Fruit fly (Drosophila melanogaster) whole organism, embryonic: Measurements from ENCODE around the gene CG43116.

Experiments used
- Atf6 ChIP-seq: fragments of 200-800 bp; sonication (Bioruptor generic); IDR thresholded peaks from 2 replicates; pipeline ENCODE4 v1.3.6; 2022; ENCODE audit warnings: missing biosample characterization, missing genetic modification characterization
- BEAF-32 ChIP-seq: fragments of 200-800 bp; sonication (Bioruptor generic); optimal IDR thresholded peaks from 3 replicates; lab custom pipeline; 2017; ENCODE audit warnings: missing biosample characterization, missing genetic modification characterization, mild to moderate bottlenecking, moderate library complexity, missing genetic modification reagents
- Bteb2 ChIP-seq: fragments of 200-800 bp; sonication (Bioruptor generic); optimal IDR thresholded peaks from 2 replicates; lab custom pipeline; 2016; ENCODE audit warnings: missing biosample characterization, missing genetic modification characterization
- CG10274 ChIP-seq: fragments of 200-800 bp; sonication (Bioruptor generic); optimal IDR thresholded peaks from 3 replicates; lab custom pipeline; 2017; ENCODE audit warnings: missing biosample characterization, mild to moderate bottlenecking, missing genetic modification characterization
- CG10543 ChIP-seq: fragments of 200-800 bp; sonication (Bioruptor generic); optimal IDR thresholded peaks from 3 replicates; lab custom pipeline; 2017; ENCODE audit warnings: missing biosample characterization, mild to moderate bottlenecking, missing genetic modification characterization, moderate library complexity
- CG11695 ChIP-seq: fragments of 200-800 bp; sonication (Bioruptor generic); IDR thresholded peaks from 3 replicates; pipeline ENCODE4 v1.3.6; 2022; ENCODE audit warnings: missing biosample characterization, missing genetic modification characterization
- CG12769 ChIP-seq: fragments of 200-800 bp; sonication (Bioruptor generic); optimal IDR thresholded peaks from 2 replicates; lab custom pipeline; 2019; ENCODE audit warnings: missing biosample characterization, mild to moderate bottlenecking, missing genetic modification characterization, moderate library complexity
- CG13287 ChIP-seq: fragments of 200-800 bp; sonication (Bioruptor generic); IDR thresholded peaks from 2 replicates; pipeline ENCODE4 v1.3.6; 2022; ENCODE audit warnings: missing biosample characterization, missing genetic modification characterization; ENCODE audit not compliant: partially characterized antibody
- CG13624 ChIP-seq: fragments of 200-800 bp; sonication (Bioruptor generic); optimal IDR thresholded peaks from 2 replicates; lab custom pipeline; 2016; ENCODE audit warnings: missing biosample characterization, missing genetic modification characterization
- CG14014 ChIP-seq: fragments of 200-800 bp; sonication (Bioruptor generic); IDR thresholded peaks from 2 replicates; pipeline ENCODE4 v1.3.6; 2022; ENCODE audit warnings: missing biosample characterization, missing genetic modification characterization
- CG15011 ChIP-seq: fragments of 200-800 bp; sonication (Bioruptor generic); optimal IDR thresholded peaks from 3 replicates; lab custom pipeline; 2018; ENCODE audit warnings: missing biosample characterization, mild to moderate bottlenecking, missing genetic modification characterization
- CG17829 ChIP-seq: fragments of 200-800 bp; optimal IDR thresholded peaks from 2 replicates; lab custom pipeline; 2019; ENCODE audit warnings: missing biosample characterization, mild to moderate bottlenecking, missing genetic modification characterization, moderate library complexity
- CG1792 ChIP-seq: fragments of 200-800 bp; sonication (Bioruptor generic); optimal IDR thresholded peaks from 2 replicates; lab custom pipeline; 2016; ENCODE audit warnings: missing biosample characterization, missing genetic modification characterization
- CG18764 ChIP-seq: fragments of 200-800 bp; sonication (Bioruptor generic); optimal IDR thresholded peaks from 3 replicates; lab custom pipeline; 2016; ENCODE audit warnings: missing biosample characterization, missing genetic modification characterization
- CG2202 ChIP-seq: fragments of 200-800 bp; sonication (Bioruptor generic); optimal IDR thresholded peaks from 2 replicates; lab custom pipeline; 2018; ENCODE audit warnings: missing biosample characterization, mild to moderate bottlenecking, missing genetic modification characterization
- CG3065 ChIP-seq: fragments of 200-800 bp; sonication (Bioruptor generic); optimal IDR thresholded peaks from 2 replicates; lab custom pipeline; 2016; ENCODE audit warnings: missing biosample characterization, missing genetic modification characterization
- CG6175 ChIP-seq: fragments of 200-800 bp; sonication (Bioruptor generic); IDR thresholded peaks from 3 replicates; pipeline ENCODE4 v1.3.6; 2022; ENCODE audit warnings: missing biosample characterization, missing genetic modification characterization
- CG8478 ChIP-seq: fragments of >200 bp; optimal IDR thresholded peaks from 2 replicates; lab custom pipeline; 2018
- CG9609 ChIP-seq: fragments of 200-800 bp; sonication (Bioruptor generic); optimal IDR thresholded peaks from 3 replicates; lab custom pipeline; 2016; ENCODE audit warnings: missing biosample characterization, missing genetic modification characterization
- CHES-1-like ChIP-seq: fragments of 200-800 bp; sonication (Bioruptor generic); optimal IDR thresholded peaks from 2 replicates; lab custom pipeline; 2016; ENCODE audit warnings: missing biosample characterization, missing genetic modification characterization
- CrebB ChIP-seq: fragments of 200-800 bp; sonication (Bioruptor generic); optimal IDR thresholded peaks from 3 replicates; lab custom pipeline; 2018; ENCODE audit warnings: missing biosample characterization, mild to moderate bottlenecking, missing genetic modification characterization
- Dref ChIP-seq: fragments of 200-800 bp; sonication (Bioruptor generic); IDR thresholded peaks from 2 replicates; pipeline ENCODE4 v1.3.6; 2022; ENCODE audit warnings: missing biosample characterization, missing genetic modification characterization
- Ets97D ChIP-seq: fragments of 200-800 bp; sonication (Bioruptor generic); optimal IDR thresholded peaks from 3 replicates; lab custom pipeline; 2016; ENCODE audit warnings: missing biosample characterization, missing genetic modification characterization
- H15 ChIP-seq: fragments of 200-800 bp; sonication (Bioruptor generic); IDR thresholded peaks from 3 replicates; pipeline ENCODE4 v1.3.6; 2022; ENCODE audit warnings: missing biosample characterization, missing genetic modification characterization
- HHEX ChIP-seq: fragments of 200-800 bp; sonication (Bioruptor generic); optimal IDR thresholded peaks from 3 replicates; lab custom pipeline; 2017; ENCODE audit warnings: missing biosample characterization, mild to moderate bottlenecking, missing genetic modification characterization, missing genetic modification reagents
- Hmr ChIP-seq: fragments of 200-800 bp; sonication (Bioruptor generic); optimal IDR thresholded peaks from 3 replicates; lab custom pipeline; 2017; ENCODE audit warnings: mild to moderate bottlenecking, missing biosample characterization, missing genetic modification reagents, missing genetic modification characterization
- Kr ChIP-seq: fragments of 200-800 bp; sonication (Bioruptor generic); optimal IDR thresholded peaks from 2 replicates; lab custom pipeline; 2017; ENCODE audit warnings: missing biosample characterization, mild to moderate bottlenecking, missing genetic modification characterization
- Max ChIP-seq: fragments of 200-800 bp; sonication (Bioruptor generic); optimal IDR thresholded peaks from 2 replicates; lab custom pipeline; 2016; ENCODE audit warnings: missing biosample characterization, mild to moderate bottlenecking, missing genetic modification characterization
- Meics ChIP-seq: fragments of 200-800 bp; sonication (Bioruptor generic); optimal IDR thresholded peaks from 2 replicates; lab custom pipeline; 2017; ENCODE audit warnings: missing biosample characterization, mild to moderate bottlenecking, missing genetic modification characterization
- Myb ChIP-seq: fragments of 200-800 bp; sonication (Bioruptor generic); optimal IDR thresholded peaks from 2 replicates; lab custom pipeline; 2016; ENCODE audit warnings: missing biosample characterization, missing genetic modification characterization
- Nf-YC ChIP-seq: fragments of 200-800 bp; optimal IDR thresholded peaks from 3 replicates; lab custom pipeline; 2019; ENCODE audit warnings: missing biosample characterization, mild to moderate bottlenecking, missing genetic modification characterization, moderate library complexity
- Ravus ChIP-seq: fragments of 200-800 bp; sonication (Bioruptor generic); IDR thresholded peaks from 2 replicates; pipeline ENCODE4 v1.3.6; 2022; ENCODE audit warnings: missing biosample characterization, missing genetic modification characterization
- Sin3A ChIP-seq: fragments of >200 bp; optimal IDR thresholded peaks from 2 replicates; lab custom pipeline; 2018
- Six4 ChIP-seq: fragments of 200-800 bp; sonication (Bioruptor generic); optimal IDR thresholded peaks from 2 replicates; lab custom pipeline; 2016; ENCODE audit warnings: missing biosample characterization, missing genetic modification characterization
- Sox100B ChIP-seq: fragments of 200-800 bp; sonication (Bioruptor generic); optimal IDR thresholded peaks from 3 replicates; lab custom pipeline; 2018; ENCODE audit warnings: missing biosample characterization, mild to moderate bottlenecking, missing genetic modification characterization
- Xbp1 ChIP-seq: fragments of 200-800 bp; sonication (Bioruptor generic); optimal IDR thresholded peaks from 3 replicates; lab custom pipeline; 2016; ENCODE audit warnings: missing biosample characterization, mild to moderate bottlenecking, missing genetic modification characterization
- bcd ChIP-seq: fragments of 200-800 bp; sonication (Bioruptor generic); optimal IDR thresholded peaks from 2 replicates; lab custom pipeline; 2017; ENCODE audit warnings: missing biosample characterization, mild to moderate bottlenecking, missing genetic modification characterization
- cas ChIP-seq: fragments of 200-800 bp; sonication (Bioruptor generic); IDR thresholded peaks from 2 replicates; pipeline ENCODE4 v1.3.6; 2022; ENCODE audit warnings: missing biosample characterization, missing genetic modification characterization
- disco-r ChIP-seq: fragments of 200-800 bp; sonication (Bioruptor generic); optimal IDR thresholded peaks from 2 replicates; lab custom pipeline; 2016; ENCODE audit warnings: missing biosample characterization, missing genetic modification characterization
- gce ChIP-seq: fragments of 200-800 bp; sonication (Bioruptor generic); IDR thresholded peaks from 3 replicates; pipeline ENCODE4 v1.3.6; 2022; ENCODE audit warnings: missing biosample characterization, missing genetic modification characterization
- gsb-n ChIP-seq: fragments of 200-800 bp; sonication (Bioruptor generic); optimal IDR thresholded peaks from 3 replicates; lab custom pipeline; 2018; ENCODE audit warnings: missing biosample characterization, mild to moderate bottlenecking, missing genetic modification characterization
- hbn ChIP-seq: fragments of 200-800 bp; sonication (Bioruptor generic); IDR thresholded peaks from 2 replicates; pipeline ENCODE4 v1.3.6; 2022; ENCODE audit warnings: missing biosample characterization, missing genetic modification characterization; ENCODE audit not compliant: partially characterized antibody
- ken ChIP-seq: fragments of 200-800 bp; sonication (Bioruptor generic); IDR thresholded peaks from 3 replicates; pipeline ENCODE4 v1.3.6; 2022; ENCODE audit warnings: missing biosample characterization, missing genetic modification characterization
- odd ChIP-seq: fragments of 200-800 bp; sonication (Bioruptor generic); optimal IDR thresholded peaks from 2 replicates; lab custom pipeline; 2017; ENCODE audit warnings: missing biosample characterization, mild to moderate bottlenecking, missing genetic modification characterization
- schlank ChIP-seq: fragments of 200-800 bp; sonication (Bioruptor generic); optimal IDR thresholded peaks from 2 replicates; lab custom pipeline; 2018; ENCODE audit warnings: missing biosample characterization, mild to moderate bottlenecking, missing genetic modification characterization
- sim ChIP-seq: fragments of 200-800 bp; sonication (Bioruptor generic); IDR thresholded peaks from 2 replicates; pipeline ENCODE4 v1.3.6; 2022; ENCODE audit warnings: missing biosample characterization, missing genetic modification characterization
- sima ChIP-seq: fragments of 200-800 bp; sonication (Bioruptor generic); optimal IDR thresholded peaks from 2 replicates; lab custom pipeline; 2016; ENCODE audit warnings: missing biosample characterization, missing genetic modification characterization
- sr ChIP-seq: fragments of 200-800 bp; sonication (Bioruptor generic); IDR thresholded peaks from 3 replicates; pipeline ENCODE4 v1.3.6; 2022; ENCODE audit warnings: missing biosample characterization, missing genetic modification characterization
- toy ChIP-seq: fragments of 200-800 bp; sonication (Bioruptor generic); IDR thresholded peaks from 2 replicates; pipeline ENCODE4 v1.3.6; 2022; ENCODE audit warnings: missing biosample characterization, missing genetic modification characterization
- zen ChIP-seq: fragments of 200-800 bp; sonication (Bioruptor generic); optimal IDR thresholded peaks from 3 replicates; lab custom pipeline; 2018; ENCODE audit warnings: missing biosample characterization, mild to moderate bottlenecking, missing genetic modification characterization, moderate library complexity

Gene CG43116

dm6 chr3R:26042131-26042885 lies 45.5 kb upstream of the CG43116 start (continued):
- TF ChIP-seq bcd (peak; percentile 96), CG8478 (lab: Kevin White, UChicago) (peak; percentile 88), Hmr (GFP tag; lab: Kevin White, UChicago) (peak; percentile 97), CrebB (tag; lab: Kevin White, UChicago) (peak; percentile 90), CG3065 (GFP tag; lab: Kevin White, UChicago) (peak; percentile 94), toy (GFP tag; lab: Robert Waterston, UW) (peak; percentile 87), CG14014 (peak; percentile 97), Ravus (GFP tag; lab: Robert Waterston, UW) (peak; percentile 91), CG1792 (GFP tag; lab: Kevin White, UChicago) (peak; percentile 95), Ets97D (GFP tag; lab: Kevin White, UChicago) (peak; percentile 91), gce (GFP tag; lab: Robert Waterston, UW) (peak; percentile 96), CG10274 (peak; percentile 86), odd (peak; percentile 93), disco-r (GFP tag; lab: Kevin White, UChicago) (peak; percentile 97), BEAF-32 (peak; percentile 27), sima (GFP tag; lab: Kevin White, UChicago) (peak; percentile 90), CG13287 (GFP tag; lab: Robert Waterston, UW) (no peak), Kr (GFP tag; lab: Kevin White, UChicago) (peak; percentile 53), Myb (GFP tag; lab: Kevin White, UChicago) (peak; percentile 86), Xbp1 (GFP tag; lab: Kevin White, UChicago) (peak; percentile 98), Atf6 (GFP tag; lab: Robert Waterston, UW) (peak; percentile 96), CG17829 (tag; lab: Kevin White, UChicago) (peak; percentile 93), zen (tag; lab: Kevin White, UChicago) (peak; percentile 92), Meics (GFP tag; lab: Kevin White, UChicago) (peak; percentile 96), hbn (GFP tag; lab: Robert Waterston, UW) (no peak), Dref (GFP tag; lab: Robert Waterston, UW) (0 out of 2 replicates have a peak, but pooled peaks have one; percentile 35), Six4 (GFP tag; lab: Kevin White, UChicago) (peak; percentile 96), CG11695 (GFP tag; lab: Robert Waterston, UW) (peak; percentile 96), Nf-YC (tag; lab: Kevin White, UChicago) (peak; percentile 76), CG15011 (GFP tag; lab: Kevin White, UChicago) (peak; percentile 89), Sin3A (peak; percentile 25), HHEX (GFP tag; lab: Kevin White, UChicago) (peak; percentile 96), gsb-n (tag; lab: Kevin White, UChicago) (peak; percentile 93), ken (GFP tag; lab: Robert Waterston, UW) (peak; percentile 97), schlank (tag; lab: Kevin White, UChicago) (peak; percentile 93), cas (GFP tag; lab: Robert Waterston, UW) (peak; percentile 88), Max (peak; percentile 96), CG6175 (GFP tag; lab: Robert Waterston, UW) (peak; percentile 90), CG2202 (tag; lab: Kevin White, UChicago) (peak; percentile 89), Bteb2 (GFP tag; lab: Kevin White, UChicago) (peak; percentile 95), H15 (peak; percentile 97), CG10543 (GFP tag; lab: Kevin White, UChicago) (peak; percentile 93), CG9609 (peak; percentile 97), CHES-1-like (GFP tag; lab: Kevin White, UChicago) (peak; percentile 98), sim (GFP tag; lab: Robert Waterston, UW) (peak; percentile 95), CG12769 (tag; lab: Kevin White, UChicago) (peak; percentile 97), CG13624 (GFP tag; lab: Kevin White, UChicago) (peak; percentile 96), CG18764 (GFP tag; lab: Kevin White, UChicago) (peak; percentile 96), Sox100B (GFP tag; lab: Kevin White, UChicago) (peak; percentile 90), sr (peak; percentile 92)
